Worm (Caenorhabditis elegans) whole organism, L3 larva: Measurements from ENCODE around the gene cyd-1.

Experiments used
- R02D3.7 ChIP-seq: fragments of 150-350 bp; optimal IDR thresholded peaks from 2 replicates; lab custom pipeline; 2014; ENCODE audit warnings: missing biosample characterization, missing genetic modification characterization
- ZK546.5 ChIP-seq: sonication (generic microtip); optimal IDR thresholded peaks from 2 replicates; lab custom pipeline; 2017; ENCODE audit warnings: missing biosample characterization, missing genetic modification characterization
- aly-2 ChIP-seq: fragments of 150-350 bp; optimal IDR thresholded peaks from 2 replicates; lab custom pipeline; 2014; ENCODE audit warnings: missing biosample characterization, missing genetic modification characterization
- ama-1 ChIP-seq: fragments of 150-350 bp; optimal IDR thresholded peaks from 2 replicates; lab custom pipeline; 2018
- ceh-28 ChIP-seq: fragments of 150-350 bp; optimal IDR thresholded peaks from 2 replicates; lab custom pipeline; 2014; ENCODE audit warnings: missing biosample characterization, missing genetic modification reagents, missing genetic modification characterization
- ceh-82 ChIP-seq: fragments of 150-350 bp; optimal IDR thresholded peaks from 2 replicates; lab custom pipeline; 2014; ENCODE audit warnings: missing biosample characterization, missing genetic modification characterization
- ceh-9 ChIP-seq: sonication (generic microtip); optimal IDR thresholded peaks from 2 replicates; lab custom pipeline; 2018; ENCODE audit warnings: missing biosample characterization, missing genetic modification characterization
- daf-12 ChIP-seq: fragments of 150-350 bp; optimal IDR thresholded peaks from 2 replicates; lab custom pipeline; 2014; ENCODE audit warnings: missing biosample characterization, missing genetic modification reagents, missing genetic modification characterization
- egl-27 ChIP-seq: sonication (generic microtip); optimal IDR thresholded peaks from 4 replicates; lab custom pipeline; 2017; ENCODE audit warnings: missing biosample characterization, missing genetic modification reagents, missing genetic modification characterization
- egl-5 ChIP-seq: fragments of 150-350 bp; optimal IDR thresholded peaks from 2 replicates; lab custom pipeline; 2017; ENCODE audit warnings: missing biosample characterization, missing genetic modification reagents, missing genetic modification characterization, inconsistent platforms
- elt-2 ChIP-seq: sonication (generic microtip); optimal IDR thresholded peaks from 2 replicates; lab custom pipeline; 2016; ENCODE audit warnings: missing genetic modification reagents, mild to moderate bottlenecking, missing genetic modification characterization, missing compliant biosample characterization
- jun-1 ChIP-seq: fragments of 150-350 bp; optimal IDR thresholded peaks from 2 replicates; lab custom pipeline; 2014; ENCODE audit warnings: missing biosample characterization, missing genetic modification reagents, missing genetic modification characterization
- lin-15B ChIP-seq: fragments of 150-350 bp; optimal IDR thresholded peaks from 2 replicates; lab custom pipeline; 2014; ENCODE audit warnings: missing biosample characterization, missing genetic modification characterization
- lin-39 ChIP-seq: fragments of 150-350 bp; optimal IDR thresholded peaks from 2 replicates; lab custom pipeline; 2018; ENCODE audit warnings: missing biosample characterization, missing genetic modification reagents, missing genetic modification characterization
- lsy-12 ChIP-seq: sonication (generic microtip); optimal IDR thresholded peaks from 2 replicates; lab custom pipeline; 2016; ENCODE audit warnings: mild to moderate bottlenecking, missing genetic modification characterization, missing compliant biosample characterization
- mdl-1 ChIP-seq: fragments of 150-350 bp; optimal IDR thresholded peaks from 2 replicates; lab custom pipeline; 2014; ENCODE audit warnings: missing biosample characterization, missing genetic modification characterization
- mml-1 ChIP-seq: fragments of 150-350 bp; sonication (generic microtip); optimal IDR thresholded peaks from 3 replicates; lab custom pipeline; 2014; ENCODE audit warnings: missing biosample characterization, missing genetic modification characterization
- nfya-1 ChIP-seq: sonication (generic microtip); optimal IDR thresholded peaks from 2 replicates; lab custom pipeline; 2017; ENCODE audit warnings: missing genetic modification characterization, mild to moderate bottlenecking, missing compliant biosample characterization, antibody characterized with exemption, moderate library complexity; ENCODE audit not compliant: insufficient read depth
- nhr-12 ChIP-seq: fragments of 150-350 bp; optimal IDR thresholded peaks from 2 replicates; lab custom pipeline; 2014; ENCODE audit warnings: missing biosample characterization, missing genetic modification characterization
- nhr-23 ChIP-seq: fragments of 150-350 bp; optimal IDR thresholded peaks from 2 replicates; lab custom pipeline; 2014; ENCODE audit warnings: missing biosample characterization, missing genetic modification reagents, missing genetic modification characterization
- nhr-237 ChIP-seq: fragments of 150-350 bp; optimal IDR thresholded peaks from 2 replicates; lab custom pipeline; 2014; ENCODE audit warnings: missing biosample characterization, missing genetic modification characterization
- nhr-25 ChIP-seq: sonication (generic microtip); optimal IDR thresholded peaks from 2 replicates; lab custom pipeline; 2017; ENCODE audit warnings: missing biosample characterization, missing genetic modification characterization
- nhr-43 ChIP-seq: sonication (generic microtip); optimal IDR thresholded peaks from 2 replicates; lab custom pipeline; 2016; ENCODE audit warnings: mild to moderate bottlenecking, missing genetic modification characterization, missing compliant biosample characterization; ENCODE audit not compliant: poor library complexity, severe bottlenecking
- nhr-76 ChIP-seq: fragments of 150-350 bp; sonication (generic microtip); optimal IDR thresholded peaks from 5 replicates; lab custom pipeline; 2014; ENCODE audit warnings: missing biosample characterization, missing genetic modification characterization
- pha-4 ChIP-seq: fragments of 150-350 bp; optimal IDR thresholded peaks from 2 replicates; lab custom pipeline; 2014; ENCODE audit warnings: missing biosample characterization, missing genetic modification reagents, missing genetic modification characterization
- pqm-1 ChIP-seq: fragments of 150-350 bp; optimal IDR thresholded peaks from 2 replicates; lab custom pipeline; 2017; ENCODE audit warnings: missing biosample characterization, missing genetic modification characterization, inconsistent platforms
- skn-1 ChIP-seq: fragments of 150-350 bp; optimal IDR thresholded peaks from 2 replicates; lab custom pipeline; 2014; ENCODE audit warnings: missing biosample characterization, missing genetic modification characterization
- snpc-4 ChIP-seq: fragments of 150-350 bp; optimal IDR thresholded peaks from 2 replicates; lab custom pipeline; 2014; ENCODE audit warnings: missing biosample characterization, missing genetic modification characterization
- tbx-2 ChIP-seq: sonication (generic microtip); optimal IDR thresholded peaks from 2 replicates; lab custom pipeline; 2016; ENCODE audit warnings: mild to moderate bottlenecking, missing genetic modification characterization, missing compliant biosample characterization
- unc-39 ChIP-seq: sonication (generic microtip); optimal IDR thresholded peaks from 4 replicates; lab custom pipeline; 2017; ENCODE audit warnings: missing biosample characterization, missing genetic modification characterization
- unc-62 ChIP-seq: fragments of 150-350 bp; sonication (generic microtip); optimal IDR thresholded peaks from 4 replicates; lab custom pipeline; 2014; ENCODE audit warnings: missing biosample characterization, missing genetic modification reagents, missing genetic modification characterization
- ztf-11 ChIP-seq: fragments of 150-350 bp; optimal IDR thresholded peaks from 2 replicates; lab custom pipeline; 2014; ENCODE audit warnings: missing biosample characterization, missing genetic modification characterization

cyd-1 gene

ce11 chrII:13012684-13013083, 32.3 kb downstream of the cyd-1 start:
- no peak for TF ChIP-seq ceh-9 (tag; lab: Kevin White, UChicago)
- TF ChIP-seq unc-62 (GFP tag; lab: Kevin White, UChicago), result no peak
- TF ChIP-seq mdl-1 (tag; lab: Kevin White, UChicago), result no peak
- TF ChIP-seq nhr-237 (tag; lab: Kevin White, UChicago), result no peak
- no peak for TF ChIP-seq snpc-4 (tag; lab: Kevin White, UChicago)

ce11 chrII:13013966-13014365, 33.6 kb downstream of the cyd-1 start, which contains the start of gene F18A11.5:
Gene F18A11.5 (minus strand): TSS chrII:13014286.
- TF ChIP-seq ztf-11 (tag; lab: Kevin White, UChicago), result no peak
- TF ChIP-seq nfya-1, result peak; percentile 12
- TF ChIP-seq daf-12, result no peak
- TF ChIP-seq lin-39 (tag; lab: Kevin White, UChicago), result peak; percentile 5
- TF ChIP-seq ceh-28 (tag; lab: Kevin White, UChicago), result peak; percentile 5

DNA sequence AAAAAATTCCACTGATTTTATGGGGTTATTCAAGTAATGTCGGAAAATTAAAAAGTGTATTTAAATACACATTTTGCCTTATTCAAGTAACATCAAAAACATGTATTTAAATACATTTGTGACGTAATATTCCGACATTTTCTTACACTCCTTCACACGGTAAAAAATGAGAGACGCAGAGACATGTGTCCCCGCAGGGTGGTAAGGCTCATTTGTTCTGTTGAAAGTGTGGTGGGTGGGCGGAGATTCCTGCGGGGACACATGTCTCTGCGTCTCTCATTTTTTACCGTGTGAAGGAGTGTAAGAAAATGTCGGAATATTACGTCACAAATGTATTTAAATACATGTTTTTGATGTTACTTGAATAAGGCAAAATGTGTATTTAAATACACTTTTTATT, 36.0 kb downstream of the cyd-1 start:
- peak; percentile 61 for TF ChIP-seq ceh-82 (tag; lab: Kevin White, UChicago)
- TF ChIP-seq tbx-2 (tag; lab: Kevin White, UChicago), result peak; percentile 30
- peak; percentile 50 for TF ChIP-seq lsy-12 (tag; lab: Kevin White, UChicago)
- peak; percentile 11 for TF ChIP-seq pha-4 (tag; lab: Kevin White, UChicago)
- TF ChIP-seq nhr-25 (tag; lab: Kevin White, UChicago), result peak; percentile 56
- peak; percentile 15 for TF ChIP-seq lin-15B (tag; lab: Kevin White, UChicago)
- TF ChIP-seq nfya-1, result peak; percentile 46
- peak; percentile 63 for TF ChIP-seq elt-2
- peak; percentile 44 for TF ChIP-seq nhr-23
- TF ChIP-seq jun-1 (tag; lab: Kevin White, UChicago), result peak; percentile 3
- peak; percentile 3 for TF ChIP-seq R02D3.7 (tag; lab: Kevin White, UChicago)

DNA sequence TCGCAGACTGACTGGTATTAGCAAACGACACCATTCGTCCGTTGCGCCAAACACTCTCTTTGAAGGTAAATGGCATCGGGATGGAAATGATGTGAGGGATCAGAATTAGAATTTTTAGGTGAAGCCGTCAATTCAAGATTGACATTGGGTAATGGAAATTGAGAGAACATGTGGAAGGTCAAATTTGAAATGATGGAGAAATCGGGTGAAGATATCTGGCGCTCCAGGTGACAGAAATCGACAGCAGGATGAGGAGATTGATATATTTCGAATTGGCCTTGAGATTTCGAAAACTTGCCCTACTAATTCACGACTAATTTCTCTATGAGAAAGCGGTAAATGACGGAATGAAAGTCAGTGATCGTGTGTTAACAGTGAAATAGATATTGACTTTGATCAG, 42.2 kb downstream of the cyd-1 start:
- TF ChIP-seq nhr-25 (tag; lab: Kevin White, UChicago) (peak; percentile 59), lin-39 (tag; lab: Kevin White, UChicago) (no peak), R02D3.7 (tag; lab: Kevin White, UChicago) (no peak), unc-62 (GFP tag; lab: Kevin White, UChicago) (peak; percentile 2)
- TF ChIP-seq, all 47 proteins: peak for 2

DNA sequence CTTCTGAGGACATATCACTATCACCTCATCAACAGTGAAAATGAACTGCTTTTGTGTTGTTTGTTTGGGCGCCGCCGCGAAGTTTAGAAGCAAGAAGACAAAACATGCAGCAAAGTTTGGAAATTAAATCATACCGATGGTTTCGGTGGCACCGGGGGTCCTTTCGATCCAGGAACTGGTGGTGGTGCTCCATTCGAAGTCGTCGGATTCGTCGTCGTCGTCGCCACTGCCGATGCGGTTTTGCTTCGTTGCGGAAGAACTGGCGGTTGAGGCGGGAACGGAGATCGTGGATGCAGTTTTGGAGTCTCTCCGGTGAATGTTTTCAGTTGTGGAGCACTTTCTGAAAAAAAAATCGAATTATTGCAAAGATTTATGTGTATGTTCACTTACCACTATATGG, 43.1 kb downstream of the cyd-1 start:
- TF ChIP-seq mdl-1 (tag; lab: Kevin White, UChicago), result no peak
- TF ChIP-seq nhr-12 (tag; lab: Kevin White, UChicago), result no peak
- no peak for TF ChIP-seq jun-1 (tag; lab: Kevin White, UChicago)
- no peak for TF ChIP-seq nhr-23
- TF ChIP-seq egl-5 (tag; lab: Kevin White, UChicago), result no peak
- TF ChIP-seq R02D3.7 (tag; lab: Kevin White, UChicago), result no peak
- TF ChIP-seq ztf-11 (tag; lab: Kevin White, UChicago), result no peak
- no peak for TF ChIP-seq ZK546.5 (tag; lab: Kevin White, UChicago)
- TF ChIP-seq aly-2 (tag; lab: Kevin White, UChicago), result no peak
- no peak for TF ChIP-seq nhr-43 (tag; lab: Kevin White, UChicago)
- no peak for TF ChIP-seq pha-4 (tag; lab: Kevin White, UChicago)
- no peak for TF ChIP-seq skn-1 (tag; lab: Kevin White, UChicago)
- no peak for TF ChIP-seq unc-39 (tag; lab: Kevin White, UChicago)
- no peak for TF ChIP-seq egl-27 (tag; lab: Kevin White, UChicago)
- TF ChIP-seq nhr-76 (tag; lab: Kevin White, UChicago), result no peak
- no peak for TF ChIP-seq nhr-25 (tag; lab: Kevin White, UChicago)
- TF ChIP-seq tbx-2 (tag; lab: Kevin White, UChicago), result no peak
- no peak for TF ChIP-seq ama-1 (lab: Kevin White, UChicago)
- no peak for TF ChIP-seq unc-62 (GFP tag; lab: Kevin White, UChicago)
- TF ChIP-seq ceh-9 (tag; lab: Kevin White, UChicago), result no peak

ce11 chrII:13025794-13026412, 45.5 kb downstream of the cyd-1 start, which contains the start of gene max-2:
Gene max-2 (minus strand): TSS chrII:13025844.
- TF ChIP-seq jun-1 (tag; lab: Kevin White, UChicago) (peak; percentile 15), pqm-1 (tag; lab: Kevin White, UChicago) (peak; percentile 28), mml-1 (tag; lab: Kevin White, UChicago) (no peak), elt-2 (peak; percentile 5), pha-4 (tag; lab: Kevin White, UChicago) (peak; percentile 63)
